Worm (Caenorhabditis elegans) whole organism, L4 larva: Measurements from ENCODE around the gene gid-7.

ENCODE experiments used
- ama-1 ChIP-seq: fragments of 150-350 bp; optimal IDR thresholded peaks from 2 replicates; lab custom pipeline; 2014; ENCODE audit warnings: inconsistent platforms, mixed read lengths
- ceh-82 ChIP-seq: sonication (generic microtip); optimal IDR thresholded peaks from 2 replicates; lab custom pipeline; 2017; ENCODE audit warnings: missing biosample characterization, missing genetic modification characterization
- dmd-9 ChIP-seq: fragments of 200-800 bp; sonication (Bioruptor generic); IDR thresholded peaks from 2 replicates; pipeline ENCODE4 v1.3.6; 2022; ENCODE audit warnings: missing genetic modification reagents, missing genetic modification characterization, missing compliant biosample characterization
- hmg-1.1 ChIP-seq: fragments of 200-800 bp; sonication (Bioruptor generic); IDR thresholded peaks from 2 replicates; pipeline ENCODE4 v1.3.6; 2022; ENCODE audit warnings: missing genetic modification reagents, missing genetic modification characterization, missing compliant biosample characterization
- mdl-1 ChIP-seq, 2 experiments: fragments of 150-350 bp in 1 of 2; sonication (generic microtip) in 1 of 2; optimal IDR thresholded peaks; 2 replicates each; lab custom pipeline; 2014 to 2017; ENCODE audit warnings: missing biosample characterization in 2 of 2, missing genetic modification characterization in 2 of 2
- nhr-28 ChIP-seq: fragments of 150-350 bp; optimal IDR thresholded peaks from 2 replicates; lab custom pipeline; 2014; ENCODE audit warnings: missing biosample characterization, missing genetic modification characterization
- nhr-77 ChIP-seq: fragments of 150-350 bp; optimal IDR thresholded peaks from 2 replicates; lab custom pipeline; 2014; ENCODE audit warnings: missing biosample characterization, missing genetic modification characterization
- saeg-2 ChIP-seq: fragments of 200-800 bp; sonication (Bioruptor generic); IDR thresholded peaks from 2 replicates; pipeline ENCODE4 v1.3.6; 2022; ENCODE audit warnings: missing genetic modification reagents, missing genetic modification characterization, missing compliant biosample characterization
- snpc-4 ChIP-seq: fragments of 150-350 bp; optimal IDR thresholded peaks from 2 replicates; lab custom pipeline; 2014; ENCODE audit warnings: missing biosample characterization, missing genetic modification characterization
- spr-1 ChIP-seq: sonication (generic microtip); optimal IDR thresholded peaks from 2 replicates; lab custom pipeline; 2016; ENCODE audit warnings: mild to moderate bottlenecking, missing genetic modification characterization, missing compliant biosample characterization

DNA sequence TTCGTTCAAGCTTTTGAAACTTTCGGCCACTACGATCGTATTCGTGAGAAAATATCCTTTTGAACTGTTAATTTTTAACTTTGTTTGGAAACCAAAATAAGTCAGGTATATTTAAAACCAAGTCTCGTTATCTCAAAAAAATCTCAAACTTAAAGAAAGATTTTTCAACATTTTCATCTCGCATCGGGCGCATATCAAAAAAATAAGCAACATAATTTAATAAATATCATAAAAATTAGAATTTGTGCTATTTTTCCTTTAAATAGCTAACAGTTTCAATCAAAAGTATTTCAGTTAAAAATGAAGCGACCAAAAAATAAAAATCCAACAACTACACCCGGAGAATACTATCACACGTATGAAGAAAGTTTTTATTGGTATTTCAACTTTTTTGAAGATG, 49.1 kb upstream of the gid-7 start, which contains the start of gene srw-7:
- TF ChIP-seq ceh-82 (tag; lab: Kevin White, UChicago): no peak
- TF ChIP-seq nhr-28 (tag; lab: Kevin White, UChicago): no peak
- TF ChIP-seq nhr-77 (tag; lab: Kevin White, UChicago): no peak
- no peak for TF ChIP-seq ama-1 (lab: Kevin White, UChicago)
- TF ChIP-seq snpc-4: no peak
- TF ChIP-seq hmg-1.1 (GFP tag; lab: Robert Waterston, UW): no peak
- no peak for TF ChIP-seq dmd-9
- TF ChIP-seq spr-1 (tag; lab: Kevin White, UChicago): no peak
- TF ChIP-seq mdl-1 (tag; optimal IDR thresholded peaks at IDR 0.05; lab: Kevin White, UChicago): no peak
- no peak for TF ChIP-seq saeg-2 (GFP tag; lab: Robert Waterston, UW)
